Worm (Caenorhabditis elegans): ENCODE data around the gene ccdc-55.

ce11 chrIII:4196301-4196987, 27.9 kb upstream of the ccdc-55 start:
- TF ChIP-seq ceh-13 (GFP tag; optimal IDR thresholded peaks at IDR 0.05) (no peak), ama-1 (optimal IDR thresholded peaks at IDR 0.05) (no peak), pes-1 (GFP tag; IDR thresholded peaks at IDR 0.05) (no peak), aly-1 (tag; optimal IDR thresholded peaks at IDR 0.05) (no peak), sea-1 (GFP tag; conservative IDR thresholded peaks at IDR 0.05) (no peak), tbx-37 (GFP tag; conservative IDR thresholded peaks at IDR 0.05) (peak; percentile 59; the same call in 1 of the 2 replicates), flt-1 (GFP tag; IDR thresholded peaks at IDR 0.05) (no peak), ceh-36 (tag; optimal IDR thresholded peaks at IDR 0.05) (no peak), F13C5.2 (tag; optimal IDR thresholded peaks at IDR 0.05) (no peak), hmg-4 (GFP tag; optimal IDR thresholded peaks at IDR 0.05) (peak; percentile 41), tbx-11 (GFP tag; IDR thresholded peaks at IDR 0.05) (no peak), scrt-1 (GFP tag; IDR thresholded peaks at IDR 0.05) (no peak)
